Worm (Caenorhabditis elegans) whole organism, young adult: ENCODE data around the gene his-3.

Experiments
- C17E4.6 ChIP-seq: fragments of 200-800 bp; sonication (Bioruptor generic); IDR thresholded peaks from 2 replicates; pipeline ENCODE4 v1.3.6; 2022; ENCODE audit warnings: missing genetic modification reagents, missing genetic modification characterization, missing compliant biosample characterization
- K11D2.4 ChIP-seq: fragments of 200-800 bp; sonication (Bioruptor generic); IDR thresholded peaks from 2 replicates; pipeline ENCODE4 v1.3.6; 2022; ENCODE audit warnings: missing genetic modification reagents, missing genetic modification characterization, missing compliant biosample characterization
- ama-1 ChIP-seq, 3 experiments: fragments of 150-350 bp in 1 of 3; sonication (generic microtip) in 2 of 3; optimal IDR thresholded peaks; 2 replicates each; lab custom pipeline; 2014 to 2018; ENCODE audit warnings: missing biosample characterization in 2 of 3, missing genetic modification characterization in 2 of 3, missing genetic modification reagents in 2 of 3
- cebp-2 ChIP-seq: fragments of 200-800 bp; sonication (Bioruptor generic); IDR thresholded peaks from 2 replicates; pipeline ENCODE4 v1.3.6; 2022; ENCODE audit warnings: missing genetic modification characterization, missing compliant biosample characterization
- lin-54 ChIP-seq: fragments of 200-800 bp; sonication (Bioruptor generic); optimal IDR thresholded peaks from 2 replicates; lab custom pipeline; 2018; ENCODE audit warnings: mild to moderate bottlenecking, missing genetic modification characterization, missing compliant biosample characterization
- pha-4 ChIP-seq: fragments of 150-350 bp; sonication (generic microtip); optimal IDR thresholded peaks from 2 replicates; lab custom pipeline; 2014; ENCODE audit warnings: missing biosample characterization, missing genetic modification reagents, missing genetic modification characterization
- snpc-1.3 ChIP-seq: sonication (generic microtip); optimal IDR thresholded peaks from 2 replicates; lab custom pipeline; 2017; ENCODE audit warnings: missing genetic modification characterization, mild to moderate bottlenecking, missing compliant biosample characterization, antibody characterized with exemption, moderate library complexity, missing genotype, missing genetic modification reagents; ENCODE audit not compliant: insufficient read depth
- ztf-6 ChIP-seq: fragments of 200-800 bp; sonication (Bioruptor generic); IDR thresholded peaks from 2 replicates; pipeline ENCODE4 v1.3.6; 2022; ENCODE audit warnings: missing genetic modification reagents, missing genetic modification characterization, missing compliant biosample characterization

ce11 chrV:16062788-16063187, 22.2 kb downstream of the his-3 start, which contains the start of gene F14H3.14:
- no peak for TF ChIP-seq pha-4 (tag; lab: Kevin White, UChicago)
- no peak for TF ChIP-seq C17E4.6
- no peak for TF ChIP-seq ztf-6 (GFP tag; lab: Robert Waterston, UW)
- TF ChIP-seq K11D2.4 (GFP tag; lab: Robert Waterston, UW): no peak
- TF ChIP-seq ama-1 (optimal IDR thresholded peaks at IDR 0.05; lab: Kevin White, UChicago): no peak
- TF ChIP-seq ama-1 (GFP tag; optimal IDR thresholded peaks at IDR 0.05; lab: Kevin White, UChicago): no peak
- no peak for TF ChIP-seq lin-54
- TF ChIP-seq snpc-1.3 (tag; lab: Kevin White, UChicago): no peak
- no peak for TF ChIP-seq cebp-2 (GFP tag; lab: Robert Waterston, UW)
